Fruit fly (Drosophila melanogaster) whole organism, embryonic: ENCODE data around the gene CG7728.
A peak's percentile ranks its signal among the peaks of the same experiment; 100 is the strongest.

Experiments used
- Asciz ChIP-seq: fragments of 200-800 bp; sonication (Bioruptor generic); optimal IDR thresholded peaks from 2 replicates; lab custom pipeline; 2017; ENCODE audit warnings: missing biosample characterization, mild to moderate bottlenecking, missing genetic modification characterization, missing genetic modification reagents
- Atf-2 ChIP-seq: fragments of 200-800 bp; sonication (Bioruptor generic); optimal IDR thresholded peaks from 2 replicates; lab custom pipeline; 2016; ENCODE audit warnings: missing biosample characterization, missing genetic modification characterization
- CG10209 ChIP-seq: fragments of 200-800 bp; sonication (Bioruptor generic); optimal IDR thresholded peaks from 3 replicates; lab custom pipeline; 2017; ENCODE audit warnings: missing biosample characterization, mild to moderate bottlenecking, missing genetic modification characterization, missing genetic modification reagents
- CG10431 ChIP-seq: fragments of 200-800 bp; sonication (Bioruptor generic); optimal IDR thresholded peaks from 3 replicates; lab custom pipeline; 2018; ENCODE audit warnings: missing biosample characterization, mild to moderate bottlenecking, missing genetic modification characterization
- CG11085 ChIP-seq: fragments of 200-800 bp; sonication (Bioruptor generic); IDR thresholded peaks from 2 replicates; pipeline ENCODE4 v1.3.6; 2022; ENCODE audit warnings: missing biosample characterization, missing genetic modification characterization
- CG11093 ChIP-seq: fragments of 200-800 bp; sonication (Bioruptor generic); IDR thresholded peaks from 3 replicates; pipeline ENCODE4 v1.3.6; 2022; ENCODE audit warnings: missing biosample characterization, missing genetic modification characterization
- CG13287 ChIP-seq: fragments of 200-800 bp; sonication (Bioruptor generic); IDR thresholded peaks from 2 replicates; pipeline ENCODE4 v1.3.6; 2022; ENCODE audit warnings: missing biosample characterization, missing genetic modification characterization; ENCODE audit not compliant: partially characterized antibody
- CG14860 ChIP-seq: fragments of 200-800 bp; sonication (Bioruptor generic); IDR thresholded peaks from 3 replicates; pipeline ENCODE4 v1.3.6; 2022; ENCODE audit warnings: missing biosample characterization, missing genetic modification characterization; ENCODE audit not compliant: partially characterized antibody
- CG15073 ChIP-seq: fragments of 200-800 bp; sonication (Bioruptor generic); optimal IDR thresholded peaks from 2 replicates; lab custom pipeline; 2016; ENCODE audit warnings: missing biosample characterization, missing genetic modification characterization
- CG16813 ChIP-seq: fragments of 200-800 bp; sonication (Bioruptor generic); IDR thresholded peaks from 3 replicates; pipeline ENCODE4 v1.3.6; 2022; ENCODE audit warnings: missing biosample characterization, missing genetic modification characterization; ENCODE audit not compliant: partially characterized antibody
- CG2199 ChIP-seq: fragments of 200-800 bp; sonication (Bioruptor generic); IDR thresholded peaks from 3 replicates; pipeline ENCODE4 v1.3.6; 2022; ENCODE audit warnings: missing biosample characterization, missing genetic modification characterization
- CG30020 ChIP-seq: fragments of 200-800 bp; optimal IDR thresholded peaks from 2 replicates; lab custom pipeline; 2019; ENCODE audit warnings: missing biosample characterization, mild to moderate bottlenecking, missing genetic modification characterization, moderate library complexity
- CG3847 ChIP-seq: fragments of 200-800 bp; sonication (Bioruptor generic); IDR thresholded peaks from 2 replicates; pipeline ENCODE4 v1.3.6; 2022; ENCODE audit warnings: missing biosample characterization, missing genetic modification characterization
- CG6175 ChIP-seq: fragments of 200-800 bp; sonication (Bioruptor generic); IDR thresholded peaks from 3 replicates; pipeline ENCODE4 v1.3.6; 2022; ENCODE audit warnings: missing biosample characterization, missing genetic modification characterization
- CG8924 ChIP-seq: fragments of 200-800 bp; optimal IDR thresholded peaks from 3 replicates; lab custom pipeline; 2019; ENCODE audit warnings: missing biosample characterization, mild to moderate bottlenecking, missing genetic modification characterization, moderate library complexity
- CG9437 ChIP-seq: fragments of 200-800 bp; sonication (Bioruptor generic); optimal IDR thresholded peaks from 2 replicates; lab custom pipeline; 2018; ENCODE audit warnings: missing biosample characterization, mild to moderate bottlenecking, missing genetic modification characterization
- CG9817 ChIP-seq: fragments of 200-800 bp; sonication (Bioruptor generic); optimal IDR thresholded peaks from 2 replicates; lab custom pipeline; 2018; ENCODE audit warnings: missing biosample characterization, mild to moderate bottlenecking, missing genetic modification characterization, moderate library complexity
- CkIIα-i1 ChIP-seq: fragments of 200-800 bp; sonication (Bioruptor generic); IDR thresholded peaks from 2 replicates; pipeline ENCODE4 v1.3.6; 2022; ENCODE audit warnings: missing biosample characterization, missing genetic modification characterization
- CrebB ChIP-seq: fragments of 200-800 bp; sonication (Bioruptor generic); optimal IDR thresholded peaks from 3 replicates; lab custom pipeline; 2018; ENCODE audit warnings: missing biosample characterization, mild to moderate bottlenecking, missing genetic modification characterization
- Drgx ChIP-seq: fragments of 200-800 bp; sonication (Bioruptor generic); IDR thresholded peaks from 2 replicates; pipeline ENCODE4 v1.3.6; 2022; ENCODE audit warnings: missing biosample characterization, missing genetic modification characterization
- ERR ChIP-seq: fragments of 200-800 bp; sonication (Bioruptor generic); optimal IDR thresholded peaks from 2 replicates; lab custom pipeline; 2016; ENCODE audit warnings: missing biosample characterization, missing genetic modification characterization
- Eip74EF ChIP-seq, 2 experiments: fragments of 200-800 bp in 1 of 2; fragments of >200 bp in 1 of 2; sonication (Bioruptor generic) in 1 of 2; optimal IDR thresholded peaks; 2 replicates each; lab custom pipeline; 2017 to 2019; ENCODE audit warnings: missing biosample characterization in 2 of 2, missing genetic modification characterization in 2 of 2, mild to moderate bottlenecking in 1 of 2, moderate library complexity in 1 of 2
- Gug ChIP-seq: fragments of 200-800 bp; sonication (Bioruptor generic); IDR thresholded peaks from 4 replicates; pipeline ENCODE4 v1.3.6; 2022; ENCODE audit warnings: missing biosample characterization, missing genetic modification characterization
- H2.0 ChIP-seq: fragments of 200-800 bp; sonication (Bioruptor generic); IDR thresholded peaks from 2 replicates; pipeline ENCODE4 v1.3.6; 2022; ENCODE audit warnings: missing biosample characterization, missing genetic modification characterization
- HLH4C ChIP-seq: fragments of 200-800 bp; sonication (Bioruptor generic); IDR thresholded peaks from 3 replicates; pipeline ENCODE4 v1.3.6; 2022; ENCODE audit warnings: missing biosample characterization, missing genetic modification characterization; ENCODE audit not compliant: partially characterized antibody
- Hmr ChIP-seq: fragments of 200-800 bp; sonication (Bioruptor generic); optimal IDR thresholded peaks from 3 replicates; lab custom pipeline; 2017; ENCODE audit warnings: mild to moderate bottlenecking, missing biosample characterization, missing genetic modification reagents, missing genetic modification characterization
- Kr ChIP-seq: fragments of 200-800 bp; sonication (Bioruptor generic); optimal IDR thresholded peaks from 2 replicates; lab custom pipeline; 2017; ENCODE audit warnings: missing biosample characterization, mild to moderate bottlenecking, missing genetic modification characterization
- Mes4 ChIP-seq: fragments of 200-800 bp; sonication (Bioruptor generic); optimal IDR thresholded peaks from 2 replicates; lab custom pipeline; 2016; ENCODE audit warnings: missing biosample characterization, missing genetic modification characterization
- Oli ChIP-seq: fragments of 200-800 bp; sonication (Bioruptor generic); optimal IDR thresholded peaks from 2 replicates; lab custom pipeline; 2018; ENCODE audit warnings: missing biosample characterization, mild to moderate bottlenecking, missing genetic modification characterization, moderate library complexity
- Six4 ChIP-seq: fragments of 200-800 bp; sonication (Bioruptor generic); optimal IDR thresholded peaks from 2 replicates; lab custom pipeline; 2016; ENCODE audit warnings: missing biosample characterization, missing genetic modification characterization
- Spps ChIP-seq: fragments of 200-800 bp; sonication (Bioruptor generic); optimal IDR thresholded peaks from 2 replicates; lab custom pipeline; 2018; ENCODE audit warnings: missing biosample characterization, mild to moderate bottlenecking, missing genetic modification characterization
- Taf1 ChIP-seq: fragments of 200-800 bp; sonication (Bioruptor generic); IDR thresholded peaks from 2 replicates; pipeline ENCODE4 v1.3.6; 2022; ENCODE audit warnings: missing biosample characterization, missing genetic modification characterization
- crol ChIP-seq: fragments of 200-800 bp; sonication (Bioruptor generic); IDR thresholded peaks from 2 replicates; pipeline ENCODE4 v1.3.6; 2022; ENCODE audit warnings: missing biosample characterization, missing genetic modification characterization
- da ChIP-seq: fragments of 200-800 bp; sonication (Bioruptor generic); optimal IDR thresholded peaks from 2 replicates; lab custom pipeline; 2016; ENCODE audit warnings: missing biosample characterization, missing genetic modification characterization
- ewg ChIP-seq: fragments of 200-800 bp; sonication (Bioruptor generic); optimal IDR thresholded peaks from 3 replicates; lab custom pipeline; 2017; ENCODE audit warnings: mild to moderate bottlenecking, missing biosample characterization, missing genetic modification reagents, missing genetic modification characterization
- exex ChIP-seq: fragments of 200-800 bp; sonication (Bioruptor generic); optimal IDR thresholded peaks from 4 replicates; lab custom pipeline; 2018; ENCODE audit warnings: missing biosample characterization, mild to moderate bottlenecking, missing genetic modification characterization, moderate library complexity
- fd64A ChIP-seq: fragments of 200-800 bp; sonication (Bioruptor generic); optimal IDR thresholded peaks from 3 replicates; lab custom pipeline; 2018; ENCODE audit warnings: missing biosample characterization, mild to moderate bottlenecking, missing genetic modification characterization
- fd96Cb ChIP-seq: fragments of 200-800 bp; sonication (Bioruptor generic); optimal IDR thresholded peaks from 2 replicates; lab custom pipeline; 2018; ENCODE audit warnings: missing biosample characterization, mild to moderate bottlenecking, missing genetic modification characterization, moderate library complexity
- gro ChIP-seq: fragments of 200-800 bp; sonication (Bioruptor generic); optimal IDR thresholded peaks from 2 replicates; lab custom pipeline; 2016; ENCODE audit warnings: missing biosample characterization, missing genetic modification characterization
- hb ChIP-seq: fragments of 200-800 bp; sonication (Bioruptor generic); IDR thresholded peaks from 3 replicates; pipeline ENCODE4 v1.3.6; 2022; ENCODE audit warnings: missing biosample characterization, missing genetic modification characterization; ENCODE audit not compliant: partially characterized antibody
- hkb ChIP-seq, 2 experiments: fragments of 200-800 bp in 1 of 2; fragments of >200 bp in 1 of 2; sonication (Bioruptor generic) in 1 of 2; IDR thresholded peaks in 1 of 2; optimal IDR thresholded peaks in 1 of 2; 2 replicates each; pipeline versions ENCODE4 v1.3.6 to Lab custom; 2017 to 2022; ENCODE audit warnings: missing biosample characterization in 1 of 2, missing genetic modification characterization in 1 of 2
- mld ChIP-seq: fragments of 200-800 bp; sonication (Bioruptor generic); IDR thresholded peaks from 3 replicates; pipeline ENCODE4 v1.3.6; 2022; ENCODE audit warnings: missing biosample characterization, missing genetic modification characterization; ENCODE audit not compliant: partially characterized antibody
- pan ChIP-seq, 4 experiments: fragments of >200 bp in 3 of 4; fragments of 200-800 bp in 1 of 4; sonication (Bioruptor generic) in 1 of 4; optimal IDR thresholded peaks in 3 of 4; IDR thresholded peaks in 1 of 4; 2 replicates each; pipeline versions ENCODE4 v1.3.6 to Lab custom; 2017 to 2022; ENCODE audit warnings: missing biosample characterization in 2 of 4, missing genetic modification characterization in 2 of 4, mixed read lengths in 1 of 4
- pb ChIP-seq: fragments of 200-800 bp; sonication (Bioruptor generic); optimal IDR thresholded peaks from 3 replicates; lab custom pipeline; 2016; ENCODE audit warnings: missing biosample characterization, missing genetic modification characterization
- pita ChIP-seq: fragments of 200-800 bp; sonication (Bioruptor generic); optimal IDR thresholded peaks from 2 replicates; lab custom pipeline; 2017; ENCODE audit warnings: missing biosample characterization, mild to moderate bottlenecking, missing genetic modification characterization
- sens ChIP-seq: fragments of 200-800 bp; sonication (Bioruptor generic); peaks from one replicate; lab custom pipeline; 2016; ENCODE audit warnings: missing biosample characterization, missing genetic modification characterization
- zfh2 ChIP-seq: fragments of 200-800 bp; sonication (Bioruptor generic); optimal IDR thresholded peaks from 2 replicates; lab custom pipeline; 2016; ENCODE audit warnings: missing biosample characterization, missing genetic modification characterization

Gene CG7728

dm6 chr3L:17015663-17016575, at the start of gene CG7728, which contains the start of gene CG6664 (continued):
- TF ChIP-seq hkb (optimal IDR thresholded peaks at IDR 0.05; lab: Kevin White, UChicago) (no peak), hkb (GFP tag; IDR thresholded peaks at IDR 0.05; lab: Robert Waterston, UW) (no peak), CG30020 (tag; lab: Kevin White, UChicago) (peak; percentile 45), CG11085 (GFP tag; lab: Robert Waterston, UW) (no peak), Hmr (GFP tag; lab: Kevin White, UChicago) (peak; percentile 58), fd96Cb (peak; percentile 20), ERR (GFP tag; lab: Kevin White, UChicago) (no peak), CG14860 (no peak; the same call in 2 of the 3 replicates), Atf-2 (peak; percentile 8), HLH4C (peak; percentile 45; the same call in 2 of the 3 replicates), CG3847 (peak; percentile 52), sens (peak; percentile 84), pan (optimal IDR thresholded peaks at IDR 0.05; lab: Kevin White, UChicago) (no peak), pan (GFP tag; optimal IDR thresholded peaks at IDR 0.05 in 1 of 2, IDR thresholded peaks at IDR 0.05 in 1 of 2) (peak in 1 of 2 experiments; percentile 36), Drgx (GFP tag; lab: Robert Waterston, UW) (peak; percentile 38), Six4 (GFP tag; lab: Kevin White, UChicago) (peak; percentile 19), Eip74EF (GFP tag; optimal IDR thresholded peaks at IDR 0.05; lab: Kevin White, UChicago) (no peak), mld (no peak), zfh2 (GFP tag; lab: Kevin White, UChicago) (peak; percentile 33), CkIIα-i1 (GFP tag; lab: Robert Waterston, UW) (no peak), da (GFP tag; lab: Kevin White, UChicago) (no peak), Spps (no peak), CG9817 (tag; lab: Kevin White, UChicago) (peak; percentile 43), CG13287 (peak; percentile 42), Mes4 (GFP tag; lab: Kevin White, UChicago) (no peak), Oli (tag; lab: Kevin White, UChicago) (peak; percentile 34), CG15073 (GFP tag; lab: Kevin White, UChicago) (no peak), Asciz (GFP tag; lab: Kevin White, UChicago) (no peak), CG11093 (GFP tag; lab: Robert Waterston, UW) (no peak), CG2199 (GFP tag; lab: Robert Waterston, UW) (no peak), exex (no peak), CG6175 (GFP tag; lab: Robert Waterston, UW) (no peak), fd64A (GFP tag; lab: Kevin White, UChicago) (no peak), ewg (GFP tag; lab: Kevin White, UChicago) (peak; percentile 9), hb (GFP tag; lab: Robert Waterston, UW) (no peak), pita (GFP tag; lab: Kevin White, UChicago) (no peak), pb (no peak), Kr (GFP tag; lab: Kevin White, UChicago) (no peak), CrebB (no peak), CG16813 (peak; percentile 56; the same call in 2 of the 3 replicates), Gug (peak; percentile 59; the same call in 2 of the 4 replicates), CG10431 (peak; percentile 4), crol (GFP tag; lab: Robert Waterston, UW) (peak; percentile 96), Taf1 (no peak; the same call in 1 of the 2 replicates), H2.0 (GFP tag; lab: Robert Waterston, UW) (peak; percentile 62; the same call in 1 of the 2 replicates), gro (GFP tag; lab: Kevin White, UChicago) (no peak), CG10209 (no peak), CG9437 (GFP tag; lab: Kevin White, UChicago) (peak; percentile 74), CG8924 (tag; lab: Kevin White, UChicago) (peak; percentile 47)
